Fruit fly (Drosophila melanogaster) whole organism, adult: Measurements from ENCODE around the gene Osbp.

Experiments
- CG11617 ChIP-seq: fragments of 200-800 bp; sonication (Bioruptor generic); optimal IDR thresholded peaks from 2 replicates; lab custom pipeline; 2017; ENCODE audit warnings: mild to moderate bottlenecking, missing biosample characterization, missing genetic modification reagents, missing genetic modification characterization
- CG12768 ChIP-seq: fragments of 200-800 bp; sonication (Bioruptor generic); optimal IDR thresholded peaks from 2 replicates; lab custom pipeline; 2017; ENCODE audit warnings: missing biosample characterization, missing genetic modification characterization, mild to moderate bottlenecking, moderate library complexity, missing genetic modification reagents
- CG14711 ChIP-seq: fragments of 200-800 bp; sonication (Bioruptor generic); optimal IDR thresholded peaks from 2 replicates; lab custom pipeline; 2018; ENCODE audit warnings: missing biosample characterization, mild to moderate bottlenecking, missing genetic modification characterization, moderate library complexity
- Clk ChIP-seq: fragments of 200-800 bp; sonication (Bioruptor generic); optimal IDR thresholded peaks from 2 replicates; lab custom pipeline; 2017; ENCODE audit warnings: missing biosample characterization, missing genetic modification characterization
- Crg-1 ChIP-seq: fragments of 200-800 bp; sonication (Bioruptor generic); optimal IDR thresholded peaks from 2 replicates; lab custom pipeline; 2016; ENCODE audit warnings: missing biosample characterization, missing genetic modification characterization
- Hr96 ChIP-seq: fragments of 200-800 bp; sonication (Bioruptor generic); optimal IDR thresholded peaks from 2 replicates; lab custom pipeline; 2016; ENCODE audit warnings: missing biosample characterization, missing genetic modification characterization
- Mnt ChIP-seq: fragments of 200-800 bp; sonication (Bioruptor generic); optimal IDR thresholded peaks from 2 replicates; lab custom pipeline; 2016; ENCODE audit warnings: missing biosample characterization, mild to moderate bottlenecking, missing genetic modification characterization
- cic ChIP-seq: fragments of 200-800 bp; sonication (Bioruptor generic); optimal IDR thresholded peaks from 2 replicates; lab custom pipeline; 2017; ENCODE audit warnings: missing biosample characterization, mild to moderate bottlenecking, missing genetic modification characterization, moderate library complexity
- cnc ChIP-seq, 2 experiments: fragments of >200 bp; optimal IDR thresholded peaks; 2 replicates each; lab custom pipeline; 2017
- ovo ChIP-seq: fragments of 200-800 bp; sonication (Bioruptor generic); optimal IDR thresholded peaks from 2 replicates; lab custom pipeline; 2016; ENCODE audit warnings: missing biosample characterization, missing genetic modification characterization
- tj ChIP-seq: fragments of 200-800 bp; sonication (Bioruptor generic); optimal IDR thresholded peaks from 3 replicates; lab custom pipeline; 2017; ENCODE audit warnings: missing biosample characterization, mild to moderate bottlenecking, missing genetic modification characterization, moderate library complexity

DNA sequence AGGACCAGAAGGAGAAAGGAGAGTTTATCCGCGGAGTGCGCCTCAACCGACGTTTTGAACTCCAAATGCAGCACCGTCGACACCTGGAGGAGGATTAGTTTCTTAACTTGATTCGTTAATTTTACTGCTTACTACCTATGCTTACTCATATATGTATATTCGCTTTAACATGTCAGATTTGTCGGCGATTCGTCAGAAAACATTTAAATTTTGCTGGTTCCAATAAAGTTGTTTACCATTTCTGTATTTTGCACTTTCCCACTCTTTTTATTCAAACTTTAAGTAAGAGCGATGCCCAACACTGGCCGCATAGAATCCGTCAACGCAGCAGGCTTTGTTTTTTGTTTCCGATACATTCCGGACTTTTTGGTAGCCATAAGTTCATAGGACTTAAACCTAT is 13.1 kb downstream of the Osbp start, which contains the start of gene Trf4-2:
- TF ChIP-seq CG14711 (tag; lab: Kevin White, UChicago) (no peak), tj (GFP tag; lab: Kevin White, UChicago) (no peak), Crg-1 (no peak), CG12768 (GFP tag; lab: Kevin White, UChicago) (no peak), cic (GFP tag; lab: Kevin White, UChicago) (no peak), cnc (optimal IDR thresholded peaks at IDR 0.05; lab: Kevin White, UChicago) (no peak), Mnt (GFP tag; lab: Kevin White, UChicago) (no peak), ovo (GFP tag; lab: Kevin White, UChicago) (no peak), Hr96 (no peak), CG11617 (GFP tag; lab: Kevin White, UChicago) (no peak), Clk (GFP tag; lab: Kevin White, UChicago) (no peak)
